Fruit fly (Drosophila melanogaster) whole organism, embryonic: ENCODE results near the gene Paf-AHalpha.

Experiments used
- Adf1 ChIP-seq: fragments of 200-800 bp; sonication (Bioruptor generic); IDR thresholded peaks from 2 replicates; pipeline ENCODE4 v1.3.6; 2022; ENCODE audit warnings: missing biosample characterization, missing genetic modification characterization
- Aef1 ChIP-seq: fragments of 200-800 bp; sonication (Bioruptor generic); IDR thresholded peaks from 3 replicates; pipeline ENCODE4 v1.3.6; 2022; ENCODE audit warnings: missing biosample characterization, missing genetic modification characterization
- BEAF-32 ChIP-seq: fragments of 200-800 bp; sonication (Bioruptor generic); optimal IDR thresholded peaks from 3 replicates; lab custom pipeline; 2017; ENCODE audit warnings: missing biosample characterization, missing genetic modification characterization, mild to moderate bottlenecking, moderate library complexity, missing genetic modification reagents
- C15 ChIP-seq: fragments of 200-800 bp; sonication (Bioruptor generic); IDR thresholded peaks from 3 replicates; pipeline ENCODE4 v1.3.6; 2022; ENCODE audit warnings: missing biosample characterization, missing genetic modification characterization
- CG11504 ChIP-seq: fragments of 200-800 bp; sonication (Bioruptor generic); optimal IDR thresholded peaks from 3 replicates; lab custom pipeline; 2019; ENCODE audit warnings: missing biosample characterization, mild to moderate bottlenecking, missing genetic modification characterization, moderate library complexity
- CG12219 ChIP-seq: fragments of 200-800 bp; sonication (Bioruptor generic); optimal IDR thresholded peaks from 3 replicates; lab custom pipeline; 2018; ENCODE audit warnings: missing biosample characterization, mild to moderate bottlenecking, missing genetic modification characterization
- CG1233 ChIP-seq: fragments of 200-800 bp; sonication (Bioruptor generic); optimal IDR thresholded peaks from 4 replicates; lab custom pipeline; 2018; ENCODE audit warnings: missing biosample characterization, mild to moderate bottlenecking, missing genetic modification characterization
- CG14667 ChIP-seq: fragments of 200-800 bp; sonication (Bioruptor generic); IDR thresholded peaks from 2 replicates; pipeline ENCODE4 v1.3.6; 2022; ENCODE audit warnings: missing biosample characterization, missing genetic modification characterization
- CG15269 ChIP-seq: fragments of 200-800 bp; sonication (Bioruptor generic); optimal IDR thresholded peaks from 2 replicates; lab custom pipeline; 2018; ENCODE audit warnings: missing biosample characterization, mild to moderate bottlenecking, missing genetic modification characterization, moderate library complexity
- CG16863 ChIP-seq: fragments of 200-800 bp; sonication (Bioruptor generic); optimal IDR thresholded peaks from 3 replicates; lab custom pipeline; 2016; ENCODE audit warnings: missing biosample characterization, missing genetic modification characterization
- CG17912 ChIP-seq: fragments of 200-800 bp; sonication (Bioruptor generic); optimal IDR thresholded peaks from 2 replicates; lab custom pipeline; 2018; ENCODE audit warnings: missing biosample characterization, mild to moderate bottlenecking, missing genetic modification characterization
- CG18599 ChIP-seq: fragments of 200-800 bp; sonication (Bioruptor generic); optimal IDR thresholded peaks from 3 replicates; lab custom pipeline; 2017; ENCODE audit warnings: missing biosample characterization, missing genetic modification characterization, mild to moderate bottlenecking, moderate library complexity, missing genetic modification reagents
- CG3065 ChIP-seq: fragments of 200-800 bp; sonication (Bioruptor generic); optimal IDR thresholded peaks from 2 replicates; lab custom pipeline; 2016; ENCODE audit warnings: missing biosample characterization, missing genetic modification characterization
- CG31365 ChIP-seq: fragments of 200-800 bp; sonication (Bioruptor generic); optimal IDR thresholded peaks from 2 replicates; lab custom pipeline; 2018; ENCODE audit warnings: missing biosample characterization, mild to moderate bottlenecking, missing genetic modification characterization
- CG33213 ChIP-seq: fragments of 200-800 bp; sonication (Bioruptor generic); optimal IDR thresholded peaks from 3 replicates; lab custom pipeline; 2016; ENCODE audit warnings: missing biosample characterization, missing genetic modification characterization
- CG34422 ChIP-seq: fragments of 200-800 bp; sonication (Bioruptor generic); IDR thresholded peaks from 3 replicates; pipeline ENCODE4 v1.3.6; 2022; ENCODE audit warnings: missing biosample characterization, missing genetic modification characterization
- CG3838 ChIP-seq: fragments of 200-800 bp; sonication (Bioruptor generic); optimal IDR thresholded peaks from 3 replicates; lab custom pipeline; 2016; ENCODE audit warnings: missing biosample characterization, missing genetic modification characterization
- CG3847 ChIP-seq: fragments of 200-800 bp; sonication (Bioruptor generic); IDR thresholded peaks from 2 replicates; pipeline ENCODE4 v1.3.6; 2022; ENCODE audit warnings: missing biosample characterization, missing genetic modification characterization
- CG6683 ChIP-seq: fragments of 200-800 bp; sonication (Bioruptor generic); optimal IDR thresholded peaks from 2 replicates; lab custom pipeline; 2017; ENCODE audit warnings: missing biosample characterization, mild to moderate bottlenecking, missing genetic modification characterization, missing genetic modification reagents
- CG6854 ChIP-seq: fragments of 200-800 bp; sonication (Bioruptor generic); optimal IDR thresholded peaks from 3 replicates; lab custom pipeline; 2017; ENCODE audit warnings: missing biosample characterization, mild to moderate bottlenecking, missing genetic modification characterization
- CG7556 ChIP-seq: fragments of 200-800 bp; sonication (Bioruptor generic); optimal IDR thresholded peaks from 2 replicates; lab custom pipeline; 2017; ENCODE audit warnings: missing biosample characterization, mild to moderate bottlenecking, missing genetic modification characterization
- CTCF ChIP-seq: fragments of 200-800 bp; sonication (Bioruptor generic); optimal IDR thresholded peaks from 2 replicates; lab custom pipeline; 2017; ENCODE audit warnings: missing biosample characterization, mild to moderate bottlenecking, missing genetic modification characterization, moderate library complexity
- Drgx ChIP-seq: fragments of 200-800 bp; sonication (Bioruptor generic); IDR thresholded peaks from 2 replicates; pipeline ENCODE4 v1.3.6; 2022; ENCODE audit warnings: missing biosample characterization, missing genetic modification characterization
- HLH54F ChIP-seq: fragments of 200-800 bp; sonication (Bioruptor generic); optimal IDR thresholded peaks from 3 replicates; lab custom pipeline; 2016; ENCODE audit warnings: missing biosample characterization, missing genetic modification characterization
- HLHmδ ChIP-seq: fragments of 200-800 bp; sonication (Bioruptor generic); optimal IDR thresholded peaks from 2 replicates; lab custom pipeline; 2018; ENCODE audit warnings: missing biosample characterization, mild to moderate bottlenecking, missing genetic modification characterization, moderate library complexity
- Lim3 ChIP-seq: fragments of 200-800 bp; sonication (Bioruptor generic); IDR thresholded peaks from 2 replicates; pipeline ENCODE4 v1.3.6; 2022; ENCODE audit warnings: missing biosample characterization, missing genetic modification characterization
- Oaz ChIP-seq: fragments of 200-800 bp; sonication (Bioruptor generic); IDR thresholded peaks from 2 replicates; pipeline ENCODE4 v1.3.6; 2022; ENCODE audit warnings: missing biosample characterization, missing genetic modification characterization
- Oli ChIP-seq: fragments of 200-800 bp; sonication (Bioruptor generic); optimal IDR thresholded peaks from 2 replicates; lab custom pipeline; 2018; ENCODE audit warnings: missing biosample characterization, mild to moderate bottlenecking, missing genetic modification characterization, moderate library complexity
- Pdp1 ChIP-seq, 2 experiments: fragments of 200-800 bp; sonication (Bioruptor generic); optimal IDR thresholded peaks; 3 replicates each; lab custom pipeline; 2016; ENCODE audit warnings: missing biosample characterization in 2 of 2, missing genetic modification characterization in 2 of 2, mild to moderate bottlenecking in 1 of 2, moderate library complexity in 1 of 2
- Sin3A ChIP-seq: fragments of >200 bp; optimal IDR thresholded peaks from 2 replicates; lab custom pipeline; 2018
- Tbp ChIP-seq: fragments of >200 bp; optimal IDR thresholded peaks from 2 replicates; lab custom pipeline; 2018; ENCODE audit warnings: missing biosample characterization, missing genetic modification characterization
- Usf ChIP-seq: fragments of 200-800 bp; sonication (Bioruptor generic); optimal IDR thresholded peaks from 2 replicates; lab custom pipeline; 2017; ENCODE audit warnings: missing genotype, missing biosample characterization, missing genetic modification characterization
- al ChIP-seq: fragments of 200-800 bp; sonication (Bioruptor generic); IDR thresholded peaks from 2 replicates; pipeline ENCODE4 v1.3.6; 2022; ENCODE audit warnings: missing biosample characterization, missing genetic modification characterization
- caup ChIP-seq: fragments of 200-800 bp; sonication (Bioruptor generic); optimal IDR thresholded peaks from 3 replicates; lab custom pipeline; 2017; ENCODE audit warnings: missing biosample characterization, mild to moderate bottlenecking, missing genetic modification characterization, moderate library complexity; ENCODE audit not compliant: severe bottlenecking
- chif ChIP-seq, 2 experiments: fragments of 200-800 bp; sonication (Bioruptor generic); optimal IDR thresholded peaks; 3 replicates each; lab custom pipeline; 2016; ENCODE audit warnings: missing biosample characterization in 2 of 2, missing genetic modification characterization in 2 of 2
- dati ChIP-seq: fragments of 200-800 bp; sonication (Bioruptor generic); IDR thresholded peaks from 2 replicates; pipeline ENCODE4 v1.3.6; 2022; ENCODE audit warnings: missing biosample characterization, missing genetic modification characterization
- dm ChIP-seq: fragments of 200-800 bp; sonication (Bioruptor generic); optimal IDR thresholded peaks from 3 replicates; lab custom pipeline; 2016; ENCODE audit warnings: missing biosample characterization, missing genetic modification characterization
- exex ChIP-seq: fragments of 200-800 bp; sonication (Bioruptor generic); optimal IDR thresholded peaks from 4 replicates; lab custom pipeline; 2018; ENCODE audit warnings: missing biosample characterization, mild to moderate bottlenecking, missing genetic modification characterization, moderate library complexity
- lab ChIP-seq: fragments of 200-800 bp; sonication (Bioruptor generic); optimal IDR thresholded peaks from 3 replicates; lab custom pipeline; 2017; ENCODE audit warnings: missing biosample characterization, missing genetic modification characterization, mild to moderate bottlenecking, moderate library complexity, missing genetic modification reagents
- mld ChIP-seq: fragments of 200-800 bp; sonication (Bioruptor generic); IDR thresholded peaks from 3 replicates; pipeline ENCODE4 v1.3.6; 2022; ENCODE audit warnings: missing biosample characterization, missing genetic modification characterization; ENCODE audit not compliant: partially characterized antibody
- odd ChIP-seq: fragments of 200-800 bp; sonication (Bioruptor generic); optimal IDR thresholded peaks from 2 replicates; lab custom pipeline; 2017; ENCODE audit warnings: missing biosample characterization, mild to moderate bottlenecking, missing genetic modification characterization
- onecut ChIP-seq: fragments of 200-800 bp; sonication (Bioruptor generic); IDR thresholded peaks from 2 replicates; pipeline ENCODE4 v1.3.6; 2022; ENCODE audit warnings: missing biosample characterization, missing genetic modification characterization
- pho ChIP-seq: fragments of 200-800 bp; sonication (Bioruptor generic); optimal IDR thresholded peaks from 2 replicates; lab custom pipeline; 2016; ENCODE audit warnings: missing biosample characterization, missing genetic modification characterization
- pnt ChIP-seq: fragments of 200-800 bp; sonication (Bioruptor generic); optimal IDR thresholded peaks from 3 replicates; lab custom pipeline; 2016; ENCODE audit warnings: missing biosample characterization, missing genetic modification characterization
- pzg ChIP-seq: fragments of 200-800 bp; sonication (Bioruptor generic); optimal IDR thresholded peaks from 3 replicates; lab custom pipeline; 2018; ENCODE audit warnings: missing biosample characterization, mild to moderate bottlenecking, missing genetic modification characterization, moderate library complexity
- schlank ChIP-seq: fragments of 200-800 bp; sonication (Bioruptor generic); optimal IDR thresholded peaks from 2 replicates; lab custom pipeline; 2018; ENCODE audit warnings: missing biosample characterization, mild to moderate bottlenecking, missing genetic modification characterization
- scrt ChIP-seq: fragments of 200-800 bp; sonication (Bioruptor generic); optimal IDR thresholded peaks from 2 replicates; lab custom pipeline; 2018; ENCODE audit warnings: missing biosample characterization, mild to moderate bottlenecking, missing genetic modification characterization, moderate library complexity
- so ChIP-seq: fragments of 200-800 bp; sonication (Bioruptor generic); IDR thresholded peaks from 3 replicates; pipeline ENCODE4 v1.3.6; 2022; ENCODE audit warnings: missing biosample characterization, missing genetic modification characterization
- tgo ChIP-seq: fragments of 200-800 bp; sonication (Bioruptor generic); IDR thresholded peaks from 3 replicates; pipeline ENCODE4 v1.3.6; 2022; ENCODE audit warnings: missing biosample characterization, missing genetic modification characterization
- tup ChIP-seq: fragments of 200-800 bp; sonication (Bioruptor generic); optimal IDR thresholded peaks from 2 replicates; lab custom pipeline; 2016; ENCODE audit warnings: missing biosample characterization, mild to moderate bottlenecking, missing genetic modification characterization, moderate library complexity

Gene Paf-AHalpha

dm6 chrX:15788235-15789187 lies 3.1 kb upstream of the Paf-AHalpha start, which contains the start of gene Rhp (continued):
- TF ChIP-seq CG18599 (GFP tag; lab: Kevin White, UChicago) (no peak), CG6683 (GFP tag; lab: Kevin White, UChicago) (peak; percentile 23), CG11504 (tag; lab: Kevin White, UChicago) (no peak), Tbp (GFP tag; lab: Kevin White, UChicago) (no peak), odd (peak; percentile 58), CG6854 (no peak), Pdp1 (GFP tag; optimal IDR thresholded peaks at IDR 0.05; lab: Kevin White, UChicago) (peak in 1 of 2 experiments; percentile 19), C15 (GFP tag; lab: Robert Waterston, UW) (no peak), CG34422 (GFP tag; lab: Robert Waterston, UW) (no peak), CG33213 (GFP tag; lab: Kevin White, UChicago) (no peak), CG12219 (peak; percentile 41), CG7556 (GFP tag; lab: Kevin White, UChicago) (peak; percentile 12), pzg (GFP tag; lab: Kevin White, UChicago) (peak; percentile 37), Sin3A (lab: Kevin White, UChicago) (no peak), Adf1 (GFP tag; lab: Robert Waterston, UW) (no peak), HLHmδ (GFP tag; lab: Kevin White, UChicago) (peak; percentile 5), al (GFP tag; lab: Robert Waterston, UW) (no peak), tup (no peak), CG17912 (GFP tag; lab: Kevin White, UChicago) (peak; percentile 38), BEAF-32 (peak; percentile 11), CG3838 (GFP tag; lab: Kevin White, UChicago) (no peak), Oaz (GFP tag; lab: Robert Waterston, UW) (no peak), lab (GFP tag; lab: Kevin White, UChicago) (no peak), pho (GFP tag; lab: Kevin White, UChicago) (no peak), Lim3 (GFP tag; lab: Robert Waterston, UW) (no peak), HLH54F (GFP tag; lab: Kevin White, UChicago) (no peak), CG16863 (GFP tag; lab: Kevin White, UChicago) (peak; percentile 4), onecut (peak; percentile 49), CG15269 (tag; lab: Kevin White, UChicago) (peak; percentile 47), schlank (tag; lab: Kevin White, UChicago) (no peak), tgo (GFP tag; lab: Robert Waterston, UW) (no peak), CG14667 (no peak), caup (GFP tag; lab: Kevin White, UChicago) (peak; percentile 31), exex (tag; lab: Kevin White, UChicago) (peak; percentile 46), Usf (GFP tag; lab: Kevin White, UChicago) (no peak), CG31365 (peak; percentile 49), so (GFP tag; lab: Robert Waterston, UW) (peak; percentile 38; the same call in 2 of the 3 replicates), CTCF (GFP tag; lab: Kevin White, UChicago) (no peak), pnt (GFP tag; lab: Kevin White, UChicago) (no peak), CG3065 (GFP tag; lab: Kevin White, UChicago) (no peak), scrt (peak; percentile 3), Drgx (GFP tag; lab: Robert Waterston, UW) (peak; percentile 6; the same call in 1 of the 2 replicates), dm (GFP tag; lab: Kevin White, UChicago) (no peak), Aef1 (GFP tag; lab: Robert Waterston, UW) (no peak), CG1233 (GFP tag; lab: Kevin White, UChicago) (peak; percentile 47), CG3847 (GFP tag; lab: Robert Waterston, UW) (no peak), Oli (peak; percentile 16), chif (GFP tag; optimal IDR thresholded peaks at IDR 0.05; lab: Kevin White, UChicago) (no peak), mld (GFP tag; lab: Robert Waterston, UW) (no peak), dati (GFP tag; lab: Robert Waterston, UW) (no peak)
